Fruit fly (Drosophila melanogaster) whole organism, embryonic: Measurements from ENCODE around the gene CG4291.
"Not testable (repeated sequence)": the region's sequence is repeated elsewhere in the genome, so short reads cannot be mapped to it uniquely, and the experiment has no call there.

Experiments used
- Aef1 ChIP-seq: fragments of 200-800 bp; sonication (Bioruptor generic); IDR thresholded peaks from 3 replicates; pipeline ENCODE4 v1.3.6; 2022; ENCODE audit warnings: missing biosample characterization, missing genetic modification characterization
- CG10979 ChIP-seq: fragments of 200-800 bp; sonication (Bioruptor generic); optimal IDR thresholded peaks from 2 replicates; lab custom pipeline; 2018; ENCODE audit warnings: missing biosample characterization, mild to moderate bottlenecking, missing genetic modification characterization, moderate library complexity
- CG11398 ChIP-seq: fragments of 200-800 bp; sonication (Bioruptor generic); optimal IDR thresholded peaks from 2 replicates; lab custom pipeline; 2016; ENCODE audit warnings: missing biosample characterization, missing genetic modification characterization
- CG12071 ChIP-seq: fragments of 200-800 bp; sonication (Bioruptor generic); optimal IDR thresholded peaks from 3 replicates; lab custom pipeline; 2018; ENCODE audit warnings: missing biosample characterization, mild to moderate bottlenecking, missing genetic modification characterization
- CG14860 ChIP-seq: fragments of 200-800 bp; sonication (Bioruptor generic); IDR thresholded peaks from 3 replicates; pipeline ENCODE4 v1.3.6; 2022; ENCODE audit warnings: missing biosample characterization, missing genetic modification characterization; ENCODE audit not compliant: partially characterized antibody
- CG15696 ChIP-seq: fragments of 200-800 bp; sonication (Bioruptor generic); optimal IDR thresholded peaks from 2 replicates; lab custom pipeline; 2019; ENCODE audit warnings: missing biosample characterization, mild to moderate bottlenecking, missing genetic modification characterization, moderate library complexity
- CG16813 ChIP-seq: fragments of 200-800 bp; sonication (Bioruptor generic); IDR thresholded peaks from 3 replicates; pipeline ENCODE4 v1.3.6; 2022; ENCODE audit warnings: missing biosample characterization, missing genetic modification characterization; ENCODE audit not compliant: partially characterized antibody
- CG17829 ChIP-seq: fragments of 200-800 bp; optimal IDR thresholded peaks from 2 replicates; lab custom pipeline; 2019; ENCODE audit warnings: missing biosample characterization, mild to moderate bottlenecking, missing genetic modification characterization, moderate library complexity
- CG17912 ChIP-seq: fragments of 200-800 bp; sonication (Bioruptor generic); optimal IDR thresholded peaks from 2 replicates; lab custom pipeline; 2018; ENCODE audit warnings: missing biosample characterization, mild to moderate bottlenecking, missing genetic modification characterization
- CG2202 ChIP-seq: fragments of 200-800 bp; sonication (Bioruptor generic); optimal IDR thresholded peaks from 2 replicates; lab custom pipeline; 2018; ENCODE audit warnings: missing biosample characterization, mild to moderate bottlenecking, missing genetic modification characterization
- CG3281 ChIP-seq: fragments of 200-800 bp; sonication (Bioruptor generic); optimal IDR thresholded peaks from 3 replicates; lab custom pipeline; 2017; ENCODE audit warnings: missing biosample characterization, mild to moderate bottlenecking, missing genetic modification characterization
- CG33557 ChIP-seq: fragments of 200-800 bp; sonication (Bioruptor generic); optimal IDR thresholded peaks from 2 replicates; lab custom pipeline; 2019; ENCODE audit warnings: missing biosample characterization, mild to moderate bottlenecking, missing genetic modification characterization, moderate library complexity
- CG34422 ChIP-seq: fragments of 200-800 bp; sonication (Bioruptor generic); IDR thresholded peaks from 3 replicates; pipeline ENCODE4 v1.3.6; 2022; ENCODE audit warnings: missing biosample characterization, missing genetic modification characterization
- CG3847 ChIP-seq: fragments of 200-800 bp; sonication (Bioruptor generic); IDR thresholded peaks from 2 replicates; pipeline ENCODE4 v1.3.6; 2022; ENCODE audit warnings: missing biosample characterization, missing genetic modification characterization
- CG4360 ChIP-seq: fragments of 200-800 bp; sonication (Bioruptor generic); IDR thresholded peaks from 2 replicates; pipeline ENCODE4 v1.3.6; 2022; ENCODE audit warnings: missing biosample characterization, missing genetic modification characterization
- CG6272 ChIP-seq: fragments of 200-800 bp; sonication (Bioruptor generic); IDR thresholded peaks from 2 replicates; pipeline ENCODE4 v1.3.6; 2022; ENCODE audit warnings: missing biosample characterization, missing genetic modification characterization
- CG8281 ChIP-seq: fragments of 200-800 bp; sonication (Bioruptor generic); optimal IDR thresholded peaks from 2 replicates; lab custom pipeline; 2018; ENCODE audit warnings: missing biosample characterization, mild to moderate bottlenecking, missing genetic modification characterization, moderate library complexity
- CG8290 ChIP-seq, 3 experiments: fragments of 200-800 bp; sonication (Bioruptor generic); optimal IDR thresholded peaks; 2 replicates each; lab custom pipeline; 2016 to 2019; ENCODE audit warnings: missing biosample characterization in 3 of 3, missing genetic modification characterization in 3 of 3, mild to moderate bottlenecking in 2 of 3, moderate library complexity in 1 of 3
- CG9932 ChIP-seq: fragments of 200-800 bp; sonication (Bioruptor generic); IDR thresholded peaks from 2 replicates; pipeline ENCODE4 v1.3.6; 2022; ENCODE audit warnings: missing biosample characterization, missing genetic modification characterization
- Dref ChIP-seq: fragments of 200-800 bp; sonication (Bioruptor generic); IDR thresholded peaks from 2 replicates; pipeline ENCODE4 v1.3.6; 2022; ENCODE audit warnings: missing biosample characterization, missing genetic modification characterization
- Drgx ChIP-seq: fragments of 200-800 bp; sonication (Bioruptor generic); IDR thresholded peaks from 2 replicates; pipeline ENCODE4 v1.3.6; 2022; ENCODE audit warnings: missing biosample characterization, missing genetic modification characterization
- Ets97D ChIP-seq: fragments of 200-800 bp; sonication (Bioruptor generic); optimal IDR thresholded peaks from 3 replicates; lab custom pipeline; 2016; ENCODE audit warnings: missing biosample characterization, missing genetic modification characterization
- HLH54F ChIP-seq: fragments of 200-800 bp; sonication (Bioruptor generic); optimal IDR thresholded peaks from 3 replicates; lab custom pipeline; 2016; ENCODE audit warnings: missing biosample characterization, missing genetic modification characterization
- HLHmδ ChIP-seq: fragments of 200-800 bp; sonication (Bioruptor generic); optimal IDR thresholded peaks from 2 replicates; lab custom pipeline; 2018; ENCODE audit warnings: missing biosample characterization, mild to moderate bottlenecking, missing genetic modification characterization, moderate library complexity
- Hmr ChIP-seq: fragments of 200-800 bp; sonication (Bioruptor generic); optimal IDR thresholded peaks from 3 replicates; lab custom pipeline; 2017; ENCODE audit warnings: mild to moderate bottlenecking, missing biosample characterization, missing genetic modification reagents, missing genetic modification characterization
- MTF-1 ChIP-seq: fragments of 200-800 bp; sonication (Bioruptor generic); optimal IDR thresholded peaks from 2 replicates; lab custom pipeline; 2018; ENCODE audit warnings: missing biosample characterization, mild to moderate bottlenecking, missing genetic modification characterization, borderline replicate concordance
- Neu2 ChIP-seq: fragments of 200-800 bp; sonication (Bioruptor generic); optimal IDR thresholded peaks from 3 replicates; lab custom pipeline; 2016; ENCODE audit warnings: missing biosample characterization, missing genetic modification characterization, borderline replicate concordance
- Side ChIP-seq: fragments of 200-800 bp; sonication (Bioruptor generic); optimal IDR thresholded peaks from 2 replicates; lab custom pipeline; 2016; ENCODE audit warnings: missing biosample characterization, missing genetic modification characterization
- Tbp ChIP-seq: fragments of >200 bp; optimal IDR thresholded peaks from 2 replicates; lab custom pipeline; 2018; ENCODE audit warnings: missing biosample characterization, missing genetic modification characterization
- YL-1 ChIP-seq: fragments of 200-800 bp; sonication (Bioruptor generic); optimal IDR thresholded peaks from 3 replicates; lab custom pipeline; 2017; ENCODE audit warnings: missing biosample characterization, mild to moderate bottlenecking, missing genetic modification characterization
- al ChIP-seq: fragments of 200-800 bp; sonication (Bioruptor generic); IDR thresholded peaks from 2 replicates; pipeline ENCODE4 v1.3.6; 2022; ENCODE audit warnings: missing biosample characterization, missing genetic modification characterization
- ase ChIP-seq: fragments of 200-800 bp; sonication (Bioruptor generic); IDR thresholded peaks from 3 replicates; pipeline ENCODE4 v1.3.6; 2022; ENCODE audit warnings: missing biosample characterization, missing genetic modification characterization
- cad ChIP-seq: fragments of >200 bp; optimal IDR thresholded peaks from 2 replicates; lab custom pipeline; 2017; ENCODE audit warnings: missing biosample characterization, missing genetic modification characterization
- danr ChIP-seq: fragments of 200-800 bp; sonication (Bioruptor generic); IDR thresholded peaks from 2 replicates; pipeline ENCODE4 v1.3.6; 2022; ENCODE audit warnings: missing biosample characterization, missing genetic modification characterization
- dm ChIP-seq: fragments of 200-800 bp; sonication (Bioruptor generic); optimal IDR thresholded peaks from 3 replicates; lab custom pipeline; 2016; ENCODE audit warnings: missing biosample characterization, missing genetic modification characterization
- eyg ChIP-seq: fragments of 200-800 bp; sonication (Bioruptor generic); optimal IDR thresholded peaks from 3 replicates; lab custom pipeline; 2016; ENCODE audit warnings: missing biosample characterization, missing genetic modification characterization
- gem ChIP-seq: fragments of 200-800 bp; sonication (Bioruptor generic); optimal IDR thresholded peaks from 2 replicates; lab custom pipeline; 2019; ENCODE audit warnings: missing biosample characterization, mild to moderate bottlenecking, missing genetic modification characterization, moderate library complexity
- grau ChIP-seq: fragments of 200-800 bp; optimal IDR thresholded peaks from 3 replicates; lab custom pipeline; 2019; ENCODE audit warnings: missing biosample characterization, mild to moderate bottlenecking, missing genetic modification characterization, moderate library complexity
- her ChIP-seq: fragments of 200-800 bp; sonication (Bioruptor generic); optimal IDR thresholded peaks from 2 replicates; lab custom pipeline; 2016; ENCODE audit warnings: missing biosample characterization, missing genetic modification characterization
- jigr1 ChIP-seq: fragments of 200-800 bp; sonication (Bioruptor generic); IDR thresholded peaks from 3 replicates; pipeline ENCODE4 v1.3.6; 2022; ENCODE audit warnings: missing biosample characterization, missing genetic modification characterization
- kni ChIP-seq: fragments of 200-800 bp; sonication (Bioruptor generic); optimal IDR thresholded peaks from 3 replicates; lab custom pipeline; 2017; ENCODE audit warnings: mild to moderate bottlenecking, missing biosample characterization, missing genetic modification reagents, missing genetic modification characterization
- lov ChIP-seq, 2 experiments: fragments of 200-800 bp in 1 of 2; fragments of >200 bp in 1 of 2; sonication (Bioruptor generic) in 1 of 2; IDR thresholded peaks in 1 of 2; optimal IDR thresholded peaks in 1 of 2; 2 replicates in 1 of 2; 3 replicates in 1 of 2; pipeline versions ENCODE4 v1.3.6 to Lab custom; 2017 to 2022; ENCODE audit warnings: missing biosample characterization in 1 of 2, missing genetic modification characterization in 1 of 2
- nerfin-2 ChIP-seq: fragments of 200-800 bp; sonication (Bioruptor generic); IDR thresholded peaks from 2 replicates; pipeline ENCODE4 v1.3.6; 2022; ENCODE audit warnings: missing biosample characterization, missing genetic modification characterization; ENCODE audit not compliant: partially characterized antibody
- prd ChIP-seq, 3 experiments: fragments of >200 bp in 2 of 3; fragments of 200-800 bp in 1 of 3; sonication (Bioruptor generic) in 1 of 3; optimal IDR thresholded peaks in 2 of 3; IDR thresholded peaks in 1 of 3; 2 replicates in 2 of 3; 3 replicates in 1 of 3; pipeline versions ENCODE4 v1.3.6 to Lab custom; 2017 to 2022; ENCODE audit warnings: missing biosample characterization in 1 of 3, missing genetic modification characterization in 1 of 3
- salm ChIP-seq: fragments of 200-800 bp; sonication (Bioruptor generic); optimal IDR thresholded peaks from 2 replicates; lab custom pipeline; 2018; ENCODE audit warnings: missing biosample characterization, mild to moderate bottlenecking, missing genetic modification characterization
- tin ChIP-seq: fragments of 200-800 bp; sonication (Bioruptor generic); optimal IDR thresholded peaks from 3 replicates; lab custom pipeline; 2016; ENCODE audit warnings: missing biosample characterization, missing genetic modification characterization
- trh ChIP-seq: fragments of 200-800 bp; sonication (Bioruptor generic); optimal IDR thresholded peaks from 2 replicates; lab custom pipeline; 2016; ENCODE audit warnings: missing biosample characterization, missing genetic modification characterization
- zen ChIP-seq: fragments of 200-800 bp; sonication (Bioruptor generic); optimal IDR thresholded peaks from 3 replicates; lab custom pipeline; 2018; ENCODE audit warnings: missing biosample characterization, mild to moderate bottlenecking, missing genetic modification characterization, moderate library complexity
- zfh1 ChIP-seq: fragments of 200-800 bp; sonication (Bioruptor generic); IDR thresholded peaks from 3 replicates; pipeline ENCODE4 v1.3.6; 2022; ENCODE audit warnings: missing biosample characterization, missing genetic modification characterization

The CG4291 gene

dm6 chr2L:901363-901762 lies 48.8 kb upstream of the CG4291 start (continued):
- TF ChIP-seq CG17829 = peak; percentile 43
- TF ChIP-seq CG34422 (GFP tag; lab: Robert Waterston, UW) = peak; percentile 49; the same call in 1 of the 3 replicates
- peak; percentile 75 for TF ChIP-seq zfh1
- peak; percentile 33 for TF ChIP-seq kni (GFP tag; lab: Kevin White, UChicago)
- TF ChIP-seq gem (tag; lab: Kevin White, UChicago) = peak; percentile 15
- peak; percentile 63 for TF ChIP-seq CG4360 (GFP tag; lab: Robert Waterston, UW)
- peak; percentile 50 for TF ChIP-seq CG10979
- peak; percentile 1 for TF ChIP-seq MTF-1 (GFP tag; lab: Kevin White, UChicago)
- not testable (repeated sequence) for TF ChIP-seq prd, lov (optimal IDR thresholded peaks at IDR 0.05; lab: Kevin White, UChicago)
- TF ChIP-seq prd (GFP tag; IDR thresholded peaks at IDR 0.05; lab: Robert Waterston, UW) = peak; percentile 63
- peak; percentile 26; the same call in 1 of the 2 replicates for TF ChIP-seq CG6272 (GFP tag; lab: Robert Waterston, UW)
- peak; percentile 2 for TF ChIP-seq CG2202
- peak; percentile 23 for TF ChIP-seq her
- 0 out of 3 replicates have a peak, but pooled peaks have one; percentile 25 for TF ChIP-seq ase (GFP tag; lab: Robert Waterston, UW)
- TF ChIP-seq dm = peak; percentile 12
- TF ChIP-seq Neu2 = peak; percentile 37
- TF ChIP-seq CG15696 (tag; lab: Kevin White, UChicago) = peak; percentile 71
- TF ChIP-seq HLH54F (GFP tag; lab: Kevin White, UChicago) = peak; percentile 3
- TF ChIP-seq HLHmδ = peak; percentile 29
- TF ChIP-seq grau = peak; percentile 17
- peak; percentile 23; the same call in 1 of the 3 replicates for TF ChIP-seq CG16813 (GFP tag; lab: Robert Waterston, UW)
- TF ChIP-seq lov (GFP tag; IDR thresholded peaks at IDR 0.05; lab: Robert Waterston, UW) = peak; percentile 18; the same call in 1 of the 3 replicates
- peak; percentile 58 for TF ChIP-seq zen (tag; lab: Kevin White, UChicago)
- TF ChIP-seq, all 482 proteins: peak for 147; not testable (repeated sequence) for 335

- no peak for TF ChIP-seq CG14860
- TF ChIP-seq Drgx (GFP tag; lab: Robert Waterston, UW) = no peak
- TF ChIP-seq Hmr (GFP tag; lab: Kevin White, UChicago) = no peak
- no peak for TF ChIP-seq danr (GFP tag; lab: Robert Waterston, UW)
- TF ChIP-seq al (GFP tag; lab: Robert Waterston, UW) = no peak
- no peak for TF ChIP-seq CG3281 (GFP tag; lab: Kevin White, UChicago)
- no peak for TF ChIP-seq salm
- TF ChIP-seq jigr1 = no peak
- no peak for TF ChIP-seq eyg (GFP tag; lab: Kevin White, UChicago)
- TF ChIP-seq Aef1 = no peak
- TF ChIP-seq CG9932 (GFP tag; lab: Robert Waterston, UW) = no peak
- TF ChIP-seq CG11398 (GFP tag; lab: Kevin White, UChicago) = no peak
- TF ChIP-seq YL-1 (GFP tag; lab: Kevin White, UChicago) = no peak
- TF ChIP-seq trh = no peak
- TF ChIP-seq Ets97D = no peak
- TF ChIP-seq, all 482 proteins: peak for 0
These were observed 45.8 kb upstream of the CG4291 start, which contains the start of gene Lsp1beta for dm6 chr2L:898316-898715. Gene Lsp1beta, plus strand, starts transcription at chr2L:898500.

DNA sequence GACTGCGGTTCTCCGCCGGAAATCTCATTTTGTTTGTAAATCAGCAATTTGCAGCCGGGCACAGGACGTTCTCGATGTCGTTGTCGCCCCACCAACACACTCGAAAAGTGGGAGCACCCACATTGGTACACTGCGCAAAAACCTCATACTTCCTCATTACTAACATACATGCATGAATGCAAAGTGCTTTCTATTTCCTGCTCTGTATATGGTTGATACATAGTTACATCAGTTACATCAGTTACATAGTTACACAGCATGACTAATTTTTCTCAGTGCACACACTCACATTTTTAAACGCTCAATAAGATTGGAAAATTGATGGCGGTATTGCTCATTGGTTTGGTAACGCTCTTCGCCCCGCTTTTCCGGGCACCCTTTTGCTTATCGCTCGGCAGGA lies 44.6 kb upstream of the CG4291 start:
- peak; percentile 16 for TF ChIP-seq CG3281 (GFP tag; lab: Kevin White, UChicago)
- peak; percentile 24 for TF ChIP-seq CG12071 (GFP tag; lab: Kevin White, UChicago)
- no peak for TF ChIP-seq Dref
- no peak for TF ChIP-seq nerfin-2 (GFP tag; lab: Robert Waterston, UW)
- TF ChIP-seq CG17912 = no peak
- TF ChIP-seq Tbp (GFP tag; lab: Kevin White, UChicago) = no peak
- no peak for TF ChIP-seq Side
- peak; percentile 13 for TF ChIP-seq tin
- no peak for TF ChIP-seq CG33557 (GFP tag; lab: Kevin White, UChicago)
- TF ChIP-seq CG8290 (GFP tag; optimal IDR thresholded peaks at IDR 0.05; lab: Kevin White, UChicago) = no peak
- TF ChIP-seq CG8290 (tag; optimal IDR thresholded peaks at IDR 0.05; lab: Kevin White, UChicago) = peak in 1 of 2 experiments; percentile 68
- TF ChIP-seq cad = no peak
- TF ChIP-seq CG3847 (GFP tag; lab: Robert Waterston, UW) = no peak
- TF ChIP-seq CG8281 (tag; lab: Kevin White, UChicago) = no peak
